Worm (Caenorhabditis elegans): ENCODE data around the gene dnj-7.

dnj-7 gene

ce11 chrX:7175389-7175788 is 19.0 kb upstream of the dnj-7 start:
- TF ChIP-seq pag-3 (tag; optimal IDR thresholded peaks at IDR 0.05; ENCODE audit: borderline replicate concordance) (no peak), fkh-6 (tag; optimal IDR thresholded peaks at IDR 0.05) (no peak), nhr-232 (tag; optimal IDR thresholded peaks at IDR 0.05) (no peak), madf-2 (tag; optimal IDR thresholded peaks at IDR 0.05) (no peak), ceh-48 (tag; optimal IDR thresholded peaks at IDR 0.05) (no peak), rnt-1 (tag; optimal IDR thresholded peaks at IDR 0.05) (no peak)

ce11 chrX:7176817-7177216 is 17.5 kb upstream of the dnj-7 start:
- no peak for TF ChIP-seq nhr-232 (tag; optimal IDR thresholded peaks at IDR 0.05)
- TF ChIP-seq sdc-2 (tag; optimal IDR thresholded peaks at IDR 0.05) = no peak
- TF ChIP-seq dmd-4 (tag; optimal IDR thresholded peaks at IDR 0.05; ENCODE audit: borderline replicate concordance) = no peak
- no peak for TF ChIP-seq nfya-1 (tag; optimal IDR thresholded peaks at IDR 0.05)

- TF ChIP-seq elt-4 (tag; optimal IDR thresholded peaks at IDR 0.05) = no peak
- no peak for TF ChIP-seq ceh-6 (GFP tag; optimal IDR thresholded peaks at IDR 0.05)
- TF ChIP-seq syd-9 (tag; optimal IDR thresholded peaks at IDR 0.05) = no peak
- no peak for TF ChIP-seq unc-42 (tag; optimal IDR thresholded peaks at IDR 0.05)
- no peak for TF ChIP-seq Y22D7AL.16 (tag; optimal IDR thresholded peaks at IDR 0.05)
- no peak for TF ChIP-seq lim-6 (tag; optimal IDR thresholded peaks at IDR 0.05)
- TF ChIP-seq gmeb-2 (tag; optimal IDR thresholded peaks at IDR 0.05) = no peak
Observed at ce11 chrX:7177341-7177740, 17.0 kb upstream of the dnj-7 start, which contains the start of gene F43E12.1. TSS of gene F43E12.1 (plus strand) at chrX:7177641.

ce11 chrX:7181627-7182026 is 12.7 kb upstream of the dnj-7 start:
- TF ChIP-seq F13H6.1 (tag; optimal IDR thresholded peaks at IDR 0.05) (no peak), hlh-13 (GFP tag; optimal IDR thresholded peaks at IDR 0.05) (no peak), sox-4 (tag; optimal IDR thresholded peaks at IDR 0.05) (no peak), hlh-30 (tag; optimal IDR thresholded peaks at IDR 0.05; ENCODE audit: insufficient read depth) (no peak), ama-1 (optimal IDR thresholded peaks at IDR 0.05) (no peak), npax-4 (tag; optimal IDR thresholded peaks at IDR 0.05) (no peak), pros-1 (tag; optimal IDR thresholded peaks at IDR 0.05) (no peak), ets-4 (tag; optimal IDR thresholded peaks at IDR 0.05) (peak; percentile 2), nfya-1 (tag; optimal IDR thresholded peaks at IDR 0.05) (peak; percentile 26), pag-3 (tag; optimal IDR thresholded peaks at IDR 0.05; ENCODE audit: borderline replicate concordance) (no peak), elt-2 (tag; optimal IDR thresholded peaks at IDR 0.05) (peak; percentile 32), unc-42 (tag; optimal IDR thresholded peaks at IDR 0.05) (no peak), hlh-8 (tag; optimal IDR thresholded peaks at IDR 0.05) (no peak), pha-4 (tag; optimal IDR thresholded peaks at IDR 0.05) (no peak), ceh-31 (tag; optimal IDR thresholded peaks at IDR 0.05) (peak; percentile 68), tbx-2 (tag; optimal IDR thresholded peaks at IDR 0.05) (no peak), ceh-30 (tag; optimal IDR thresholded peaks at IDR 0.05) (no peak), ceh-19 (GFP tag; optimal IDR thresholded peaks at IDR 0.05) (no peak), fax-1 (tag; optimal IDR thresholded peaks at IDR 0.05) (no peak), dve-1 (tag; optimal IDR thresholded peaks at IDR 0.05) (peak; percentile 30), pqm-1 (tag; optimal IDR thresholded peaks at IDR 0.05) (no peak), unc-55 (GFP tag; optimal IDR thresholded peaks at IDR 0.05) (no peak), ceh-22 (tag; optimal IDR thresholded peaks at IDR 0.05) (no peak), nhr-11 (tag; optimal IDR thresholded peaks at IDR 0.05) (no peak), ceh-34 (tag; optimal IDR thresholded peaks at IDR 0.05) (peak; percentile 6), che-1 (tag; optimal IDR thresholded peaks at IDR 0.05) (no peak), unc-3 (GFP tag; conservative IDR thresholded peaks at IDR 0.05) (no peak), unc-3 (tag; optimal IDR thresholded peaks at IDR 0.05) (no peak), C38D4.7 (GFP tag; optimal IDR thresholded peaks at IDR 0.05) (no peak), ref-2 (tag; optimal IDR thresholded peaks at IDR 0.05) (no peak), hlh-6 (tag; optimal IDR thresholded peaks at IDR 0.05) (no peak), K02D7.2 (tag; optimal IDR thresholded peaks at IDR 0.05) (no peak), ceh-14 (tag; optimal IDR thresholded peaks at IDR 0.05) (no peak), rnt-1 (tag; optimal IDR thresholded peaks at IDR 0.05) (no peak), unc-86 (tag; optimal IDR thresholded peaks at IDR 0.05) (no peak), gmeb-2 (tag; optimal IDR thresholded peaks at IDR 0.05) (no peak), ceh-18 (tag; optimal IDR thresholded peaks at IDR 0.05) (peak; percentile 8), fkh-6 (tag; optimal IDR thresholded peaks at IDR 0.05) (no peak), sdc-2 (tag; optimal IDR thresholded peaks at IDR 0.05) (peak; percentile 98)

All from whole organism, late embryonic.